Fruit fly (Drosophila melanogaster): Measurements from ENCODE around the gene Naxe.
A peak's percentile ranks its signal among the peaks of the same experiment; 100 is the strongest.

Gene Naxe

DNA sequence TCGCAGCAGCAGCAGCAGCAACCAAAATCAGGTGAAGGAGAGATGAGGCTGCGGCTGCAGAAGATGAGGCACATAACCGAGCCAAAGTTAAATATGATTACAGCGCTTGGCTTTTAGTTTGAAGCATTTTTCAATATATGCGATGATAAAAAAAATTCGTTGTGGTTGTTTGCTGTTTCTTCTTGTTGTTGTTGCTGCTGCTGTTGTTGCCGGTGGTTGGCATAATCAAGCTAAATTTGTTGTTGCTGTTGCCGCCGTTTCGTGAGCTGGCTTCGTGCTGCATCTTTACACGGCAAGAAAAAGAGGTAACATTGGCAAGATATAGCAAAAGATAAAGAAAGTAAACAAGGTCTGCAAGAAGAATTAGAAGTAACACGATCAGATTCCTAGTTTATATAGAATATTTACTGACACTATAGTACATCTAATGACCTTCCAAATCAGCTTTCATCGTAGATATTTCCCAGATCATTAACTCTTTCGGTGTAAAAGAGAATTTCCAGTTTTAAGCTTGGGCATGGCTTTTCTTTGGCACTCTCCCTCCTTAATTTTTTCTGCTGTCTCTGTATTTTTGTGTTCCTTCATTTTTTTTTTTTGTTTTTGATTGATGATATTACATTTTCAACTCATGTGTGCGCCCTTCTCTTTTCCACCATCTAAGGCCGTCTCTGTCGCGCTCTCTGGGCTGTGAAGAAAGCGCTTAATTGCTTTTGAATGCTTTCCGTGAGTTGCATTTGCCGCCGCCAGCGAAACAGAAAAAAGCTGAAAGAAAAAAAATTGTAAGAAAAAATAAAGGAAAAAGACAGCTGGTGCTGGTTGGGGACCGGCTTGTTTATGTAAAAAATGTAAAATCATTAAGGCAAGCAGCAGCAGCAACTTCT lies 28.2 kb upstream of the Naxe start:
- TF ChIP-seq tj (GFP tag; optimal IDR thresholded peaks at IDR 0.05) = peak; percentile 88
- no peak for TF ChIP-seq Hr96 (GFP tag; optimal IDR thresholded peaks at IDR 0.05)

DNA sequence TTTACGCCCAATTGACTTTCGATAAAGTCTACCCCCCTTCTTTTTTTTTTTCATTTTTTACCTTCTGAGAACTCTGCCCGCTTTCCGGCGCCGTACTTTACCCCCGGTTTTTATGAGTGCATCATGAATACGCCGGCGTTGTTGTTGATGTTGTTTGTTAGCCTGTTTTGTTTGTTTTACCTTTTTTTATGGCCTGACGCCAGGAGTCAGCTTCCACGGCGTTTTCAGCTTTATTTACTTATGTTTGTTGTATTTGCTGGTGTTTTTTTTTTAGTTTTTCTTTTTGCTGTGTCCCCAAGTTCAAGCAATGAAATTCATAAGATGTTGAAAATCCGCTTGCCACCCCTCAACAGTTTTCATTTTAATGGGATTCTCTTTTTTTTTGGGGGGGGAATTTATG lies 24.9 kb upstream of the Naxe start:
- TF ChIP-seq Hr96 (GFP tag; optimal IDR thresholded peaks at IDR 0.05) (no peak), cic (GFP tag; optimal IDR thresholded peaks at IDR 0.05) (no peak), toe (GFP tag; optimal IDR thresholded peaks at IDR 0.05) (no peak), ovo (GFP tag; optimal IDR thresholded peaks at IDR 0.05) (no peak), CG33017 (tag; optimal IDR thresholded peaks at IDR 0.05) (no peak), Mnt (GFP tag; optimal IDR thresholded peaks at IDR 0.05) (no peak), Clk (GFP tag; optimal IDR thresholded peaks at IDR 0.05) (no peak), tj (GFP tag; optimal IDR thresholded peaks at IDR 0.05) (no peak), CG11617 (GFP tag; optimal IDR thresholded peaks at IDR 0.05) (no peak), CG1620 (GFP tag; optimal IDR thresholded peaks at IDR 0.05) (no peak), pad (GFP tag; optimal IDR thresholded peaks at IDR 0.05) (no peak), CG14711 (tag; optimal IDR thresholded peaks at IDR 0.05) (no peak), kay (GFP tag; ENCODE audit: borderline replicate concordance) (no peak), CG12768 (GFP tag; optimal IDR thresholded peaks at IDR 0.05) (no peak), CG7045 (GFP tag; optimal IDR thresholded peaks at IDR 0.05) (no peak), cnc (optimal IDR thresholded peaks at IDR 0.05) (no peak), bab1 (GFP tag; optimal IDR thresholded peaks at IDR 0.05) (no peak)

DNA sequence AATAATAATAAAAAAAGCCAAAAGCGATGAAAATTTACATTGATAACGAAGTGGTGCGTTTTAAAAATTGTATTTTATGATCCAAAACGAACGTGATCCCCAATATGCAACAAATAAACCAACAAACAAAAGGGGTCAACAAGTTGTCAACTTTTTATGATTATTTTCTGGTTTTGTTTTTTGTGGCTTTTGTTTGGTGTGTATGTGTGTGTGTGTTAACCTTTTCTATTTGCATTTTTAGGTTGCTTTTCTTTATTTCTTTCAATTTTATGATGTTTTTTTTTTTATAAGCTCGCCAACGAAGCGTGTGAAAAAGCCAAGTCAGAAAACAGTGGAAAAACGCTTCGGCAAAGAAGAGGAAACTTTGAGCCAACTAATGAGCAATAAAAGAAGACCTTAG lies 22.3 kb upstream of the Naxe start:
- TF ChIP-seq Crg-1 (GFP tag; optimal IDR thresholded peaks at IDR 0.05) = no peak
- TF ChIP-seq cnc (optimal IDR thresholded peaks at IDR 0.05) = no peak
- no peak for TF ChIP-seq ovo (GFP tag; optimal IDR thresholded peaks at IDR 0.05)
- no peak for TF ChIP-seq pad (GFP tag; optimal IDR thresholded peaks at IDR 0.05)
- TF ChIP-seq Hr96 (GFP tag; optimal IDR thresholded peaks at IDR 0.05) = no peak
- no peak for TF ChIP-seq toe (GFP tag; optimal IDR thresholded peaks at IDR 0.05)
- TF ChIP-seq CG7045 (GFP tag; optimal IDR thresholded peaks at IDR 0.05) = no peak
- TF ChIP-seq CG11617 (GFP tag; optimal IDR thresholded peaks at IDR 0.05) = no peak
- TF ChIP-seq CG33017 (tag; optimal IDR thresholded peaks at IDR 0.05) = no peak
- no peak for TF ChIP-seq Clk (GFP tag; optimal IDR thresholded peaks at IDR 0.05)
- no peak for TF ChIP-seq CG14711 (tag; optimal IDR thresholded peaks at IDR 0.05)
- TF ChIP-seq bab1 (GFP tag; optimal IDR thresholded peaks at IDR 0.05) = no peak
- no peak for TF ChIP-seq CG1620 (GFP tag; optimal IDR thresholded peaks at IDR 0.05)
- no peak for TF ChIP-seq CG5204 (GFP tag; optimal IDR thresholded peaks at IDR 0.05)
- no peak for TF ChIP-seq CG7101 (tag; optimal IDR thresholded peaks at IDR 0.05)
- no peak for TF ChIP-seq tj (GFP tag; optimal IDR thresholded peaks at IDR 0.05)
- TF ChIP-seq cic (GFP tag; optimal IDR thresholded peaks at IDR 0.05) = no peak
- TF ChIP-seq Mnt (GFP tag; optimal IDR thresholded peaks at IDR 0.05) = no peak
- TF ChIP-seq kay (GFP tag; ENCODE audit: borderline replicate concordance) = no peak

DNA sequence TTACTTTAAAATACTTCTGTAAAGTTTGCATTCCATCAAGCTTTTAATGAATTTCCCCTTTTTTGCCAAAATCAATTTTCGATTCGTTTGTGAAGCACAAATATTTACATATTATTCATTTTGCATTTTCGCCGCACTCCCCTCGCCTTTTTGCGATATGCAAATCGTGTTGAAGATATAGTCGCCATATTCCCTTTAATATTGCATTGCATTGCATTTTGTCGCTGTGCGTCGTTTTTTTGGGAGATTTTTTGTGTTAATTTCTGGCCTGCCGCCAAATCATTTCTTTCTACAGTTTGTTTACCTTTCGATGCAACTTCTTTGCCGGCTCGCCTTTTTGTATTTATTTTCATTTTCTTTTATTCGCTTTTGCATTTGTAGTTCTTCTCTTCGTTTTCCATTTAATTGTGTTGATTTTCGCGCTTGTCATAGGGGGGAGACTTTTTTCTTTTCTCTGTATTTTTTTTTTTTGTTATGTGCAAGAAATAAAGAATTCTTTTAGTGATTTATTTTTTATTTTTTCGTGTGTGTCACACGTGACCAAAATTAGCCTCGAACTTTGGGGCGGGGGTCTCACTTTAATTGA lies 20.7 kb upstream of the Naxe start:
- TF ChIP-seq Mnt (GFP tag; optimal IDR thresholded peaks at IDR 0.05) (no peak), tj (GFP tag; optimal IDR thresholded peaks at IDR 0.05) (peak; percentile 92)

DNA sequence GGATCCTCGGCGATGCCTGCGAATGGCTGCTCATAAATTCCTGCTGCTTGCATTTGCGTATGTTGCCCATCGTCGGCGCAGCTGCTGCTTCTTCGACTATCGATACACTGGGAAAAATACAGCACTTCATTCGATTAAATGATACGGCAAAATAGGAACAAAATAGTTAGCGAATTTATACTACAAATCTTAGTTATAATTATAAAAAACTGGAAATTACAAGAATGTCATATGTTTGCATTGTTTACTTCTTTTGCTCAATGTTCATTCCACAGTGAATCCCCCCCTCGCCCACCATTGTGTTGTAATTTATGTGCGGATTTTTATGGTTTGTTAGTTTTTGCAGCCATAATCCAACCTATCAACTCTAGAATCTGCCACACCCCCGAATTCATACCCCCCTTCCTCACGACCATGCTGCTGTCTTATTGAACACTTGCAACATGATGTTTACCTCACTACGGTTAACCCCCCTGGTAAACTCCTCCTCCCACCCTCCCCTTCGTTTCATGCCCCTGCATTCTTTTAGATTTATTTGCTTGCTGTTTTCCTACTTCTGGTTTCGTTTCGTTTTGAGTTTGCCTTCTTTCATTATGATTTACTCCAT lies 19.8 kb upstream of the Naxe start:
- TF ChIP-seq CG1620 (GFP tag; optimal IDR thresholded peaks at IDR 0.05) (no peak), CG33017 (tag; optimal IDR thresholded peaks at IDR 0.05) (no peak)

DNA sequence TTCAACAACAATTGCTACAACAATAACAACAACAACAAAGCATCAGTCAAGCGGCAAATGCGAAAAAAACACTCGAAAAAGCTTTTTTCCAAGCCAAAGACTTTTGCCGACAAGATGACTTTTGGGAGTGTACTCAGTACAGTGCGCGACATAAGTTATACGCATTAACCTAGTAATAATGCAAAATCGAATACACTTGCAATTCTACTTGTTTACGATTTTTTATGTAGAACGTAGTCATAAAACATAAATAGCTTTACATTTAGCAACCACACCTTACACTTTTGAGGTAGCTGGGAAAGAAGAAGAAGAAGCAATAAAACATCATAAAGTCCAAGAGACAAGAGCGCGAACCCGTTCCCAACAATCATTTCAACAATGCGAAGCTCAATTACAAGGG lies 18.5 kb upstream of the Naxe start:
- no peak for TF ChIP-seq Mnt (GFP tag; optimal IDR thresholded peaks at IDR 0.05)
- TF ChIP-seq CG14711 (tag; optimal IDR thresholded peaks at IDR 0.05) = no peak
- TF ChIP-seq cic (GFP tag; optimal IDR thresholded peaks at IDR 0.05) = no peak
- TF ChIP-seq CG11617 (GFP tag; optimal IDR thresholded peaks at IDR 0.05) = no peak
- TF ChIP-seq CG1620 (GFP tag; optimal IDR thresholded peaks at IDR 0.05) = no peak
- TF ChIP-seq CG7045 (GFP tag; optimal IDR thresholded peaks at IDR 0.05) = no peak
- TF ChIP-seq ovo (GFP tag; optimal IDR thresholded peaks at IDR 0.05) = no peak
- no peak for TF ChIP-seq pad (GFP tag; optimal IDR thresholded peaks at IDR 0.05)
- TF ChIP-seq Crg-1 (GFP tag; optimal IDR thresholded peaks at IDR 0.05) = no peak
- no peak for TF ChIP-seq tj (GFP tag; optimal IDR thresholded peaks at IDR 0.05)
- TF ChIP-seq CG7101 (tag; optimal IDR thresholded peaks at IDR 0.05) = no peak
- TF ChIP-seq bab1 (GFP tag; optimal IDR thresholded peaks at IDR 0.05) = no peak

DNA sequence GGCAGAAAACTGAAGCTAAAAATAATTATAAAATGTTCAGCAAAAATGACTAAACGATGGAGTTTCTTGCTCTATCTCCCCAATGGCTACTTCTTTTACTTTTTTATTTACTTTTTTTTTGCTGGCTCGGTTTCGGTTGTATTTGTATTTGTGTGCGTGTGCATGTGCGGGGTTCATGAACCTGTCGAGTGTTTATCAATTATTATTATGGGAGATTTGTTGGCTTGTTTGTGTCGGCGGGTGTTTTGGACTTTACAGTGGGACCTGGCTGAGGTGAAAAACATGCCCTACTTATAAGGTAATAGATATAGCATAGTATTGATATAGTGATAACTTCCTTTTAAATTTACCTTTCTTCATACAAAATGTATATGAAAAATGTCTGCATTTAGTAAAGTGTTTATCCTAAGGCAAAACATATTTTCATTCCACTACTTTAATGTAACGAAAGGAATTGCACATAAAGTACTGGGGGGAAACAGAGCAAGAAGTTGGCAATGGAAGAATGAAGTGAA lies 17.7 kb upstream of the Naxe start:
- no peak for TF ChIP-seq bab1 (GFP tag; optimal IDR thresholded peaks at IDR 0.05)
- TF ChIP-seq CG1620 (GFP tag; optimal IDR thresholded peaks at IDR 0.05) = no peak
- TF ChIP-seq CG7101 (tag; optimal IDR thresholded peaks at IDR 0.05) = no peak
- no peak for TF ChIP-seq CG11617 (GFP tag; optimal IDR thresholded peaks at IDR 0.05)
